Worm (Caenorhabditis elegans) whole organism, L2 larva: Measurements from ENCODE around the gene clec-27.

Experiments used
- aly-2 ChIP-seq: fragments of 150-350 bp; optimal IDR thresholded peaks from 2 replicates; lab custom pipeline; 2014; ENCODE audit warnings: missing biosample characterization, missing genetic modification characterization
- ama-1 ChIP-seq: fragments of 150-350 bp; optimal IDR thresholded peaks from 2 replicates; lab custom pipeline; 2018; ENCODE audit warnings: inconsistent platforms
- lin-39 ChIP-seq: fragments of 150-350 bp; optimal IDR thresholded peaks from 2 replicates; lab custom pipeline; 2014; ENCODE audit warnings: missing biosample characterization, missing genetic modification reagents, missing genetic modification characterization
- lsy-2 ChIP-seq, 2 experiments: fragments of 150-350 bp in 1 of 2; sonication (generic microtip) in 1 of 2; optimal IDR thresholded peaks; 2 replicates each; lab custom pipeline; 2014 to 2017; ENCODE audit warnings: missing biosample characterization in 2 of 2, missing genetic modification characterization in 2 of 2
- skn-1 ChIP-seq: sonication (generic microtip); optimal IDR thresholded peaks from 2 replicates; lab custom pipeline; 2017; ENCODE audit warnings: missing biosample characterization, missing genetic modification characterization
- sma-3 ChIP-seq: sonication (generic microtip); optimal IDR thresholded peaks from 2 replicates; lab custom pipeline; 2016; ENCODE audit warnings: missing genetic modification reagents, missing genetic modification characterization, missing compliant biosample characterization
- zag-1 ChIP-seq: fragments of 150-350 bp; optimal IDR thresholded peaks from 2 replicates; lab custom pipeline; 2014; ENCODE audit warnings: missing biosample characterization, missing genetic modification characterization
- ztf-11 ChIP-seq: sonication (generic microtip); optimal IDR thresholded peaks from 2 replicates; lab custom pipeline; 2017; ENCODE audit warnings: missing biosample characterization, missing genetic modification characterization

- TF ChIP-seq ztf-11 (tag; lab: Kevin White, UChicago): no peak
- no peak for TF ChIP-seq lsy-2 (tag; optimal IDR thresholded peaks at IDR 0.05; lab: Kevin White, UChicago)
- no peak for TF ChIP-seq aly-2 (tag; lab: Kevin White, UChicago)
- no peak for TF ChIP-seq ama-1 (lab: Kevin White, UChicago)
- no peak for TF ChIP-seq sma-3 (GFP tag; lab: Kevin White, UChicago)
- TF ChIP-seq lin-39 (tag; lab: Kevin White, UChicago): no peak
- TF ChIP-seq zag-1 (tag; lab: Kevin White, UChicago): no peak
- no peak for TF ChIP-seq skn-1
These were observed 18.3 kb upstream of the clec-27 start for ce11 chrV:16836100-16836499.
